Fruit fly (Drosophila melanogaster) whole organism, prepupa: ENCODE data around the gene dpr19.

Source experiments
- CG10669 ChIP-seq: fragments of 200-800 bp; sonication (Bioruptor generic); optimal IDR thresholded peaks from 3 replicates; lab custom pipeline; 2018; ENCODE audit warnings: missing biosample characterization, mild to moderate bottlenecking, missing genetic modification characterization, moderate library complexity
- CG11294 ChIP-seq: fragments of 200-800 bp; sonication (Bioruptor generic); IDR thresholded peaks from 2 replicates; pipeline ENCODE4 v1.3.6; 2022; ENCODE audit warnings: missing biosample characterization, missing genetic modification characterization
- CG11762 ChIP-seq: fragments of 200-800 bp; sonication (Bioruptor generic); optimal IDR thresholded peaks from 3 replicates; lab custom pipeline; 2016; ENCODE audit warnings: missing biosample characterization, missing genetic modification characterization; ENCODE audit not compliant: insufficient read depth
- CG11902 ChIP-seq: fragments of 200-800 bp; sonication (Bioruptor generic); optimal IDR thresholded peaks from 3 replicates; lab custom pipeline; 2016; ENCODE audit warnings: missing biosample characterization, missing genetic modification characterization
- CG15336 ChIP-seq: fragments of 200-800 bp; sonication (Bioruptor generic); IDR thresholded peaks from 2 replicates; pipeline ENCODE4 v1.3.6; 2022; ENCODE audit warnings: missing biosample characterization, missing genetic modification characterization
- CG1621 ChIP-seq: fragments of 200-800 bp; sonication (Bioruptor generic); optimal IDR thresholded peaks from 3 replicates; lab custom pipeline; 2018; ENCODE audit warnings: missing biosample characterization, mild to moderate bottlenecking, missing genetic modification characterization
- CG16779 ChIP-seq: fragments of 200-800 bp; sonication (Bioruptor generic); optimal IDR thresholded peaks from 3 replicates; lab custom pipeline; 2017; ENCODE audit warnings: missing biosample characterization, mild to moderate bottlenecking, missing genetic modification characterization
- CG3032 ChIP-seq: fragments of 200-800 bp; optimal IDR thresholded peaks from 2 replicates; lab custom pipeline; 2019; ENCODE audit warnings: missing biosample characterization, mild to moderate bottlenecking, missing genetic modification characterization, moderate library complexity
- CG31627 ChIP-seq: fragments of 200-800 bp; sonication (Bioruptor generic); optimal IDR thresholded peaks from 3 replicates; lab custom pipeline; 2016; ENCODE audit warnings: missing biosample characterization, missing genetic modification characterization
- CG32006 ChIP-seq: fragments of 200-800 bp; sonication (Bioruptor generic); optimal IDR thresholded peaks from 3 replicates; lab custom pipeline; 2017; ENCODE audit warnings: missing biosample characterization, mild to moderate bottlenecking, missing genetic modification characterization
- CG6276 ChIP-seq: fragments of 200-800 bp; sonication (Bioruptor generic); optimal IDR thresholded peaks from 2 replicates; lab custom pipeline; 2017; ENCODE audit warnings: missing biosample characterization, mild to moderate bottlenecking, missing genetic modification characterization
- CG6792 ChIP-seq: fragments of 200-800 bp; sonication (Bioruptor generic); optimal IDR thresholded peaks from 3 replicates; lab custom pipeline; 2016; ENCODE audit warnings: missing biosample characterization, missing genetic modification characterization
- CG6808 ChIP-seq: fragments of 200-800 bp; sonication (Bioruptor generic); optimal IDR thresholded peaks from 3 replicates; lab custom pipeline; 2017; ENCODE audit warnings: missing biosample characterization, missing genetic modification characterization, mild to moderate bottlenecking, moderate library complexity, missing genetic modification reagents
- CG7368 ChIP-seq: fragments of 200-800 bp; sonication (Bioruptor generic); optimal IDR thresholded peaks from 3 replicates; lab custom pipeline; 2016; ENCODE audit warnings: missing biosample characterization, missing genetic modification characterization
- CG8319 ChIP-seq: fragments of 200-800 bp; sonication (Bioruptor generic); optimal IDR thresholded peaks from 3 replicates; lab custom pipeline; 2016; ENCODE audit warnings: missing biosample characterization, missing genetic modification characterization
- CG9139 ChIP-seq: fragments of 200-800 bp; sonication (Bioruptor generic); optimal IDR thresholded peaks from 3 replicates; lab custom pipeline; 2017; ENCODE audit warnings: missing biosample characterization, mild to moderate bottlenecking, missing genetic modification characterization
- Eip75B ChIP-seq: fragments of 200-800 bp; sonication (Bioruptor generic); optimal IDR thresholded peaks from 3 replicates; lab custom pipeline; 2016; ENCODE audit warnings: missing biosample characterization, missing genetic modification characterization
- Eip78C ChIP-seq: fragments of 200-800 bp; sonication (Bioruptor generic); peaks from one replicate; lab custom pipeline; 2016; ENCODE audit warnings: missing biosample characterization, missing genetic modification characterization
- Eip93F ChIP-seq: fragments of 200-800 bp; sonication (Bioruptor generic); optimal IDR thresholded peaks from 2 replicates; lab custom pipeline; 2016; ENCODE audit warnings: missing biosample characterization, mild to moderate bottlenecking, missing genetic modification characterization
- Ets21C ChIP-seq: fragments of 200-800 bp; sonication (Bioruptor generic); optimal IDR thresholded peaks from 3 replicates; lab custom pipeline; 2016; ENCODE audit warnings: missing biosample characterization, missing genetic modification characterization
- Ets96B ChIP-seq: fragments of 200-800 bp; optimal IDR thresholded peaks from 2 replicates; lab custom pipeline; 2019; ENCODE audit warnings: missing biosample characterization, mild to moderate bottlenecking, missing genetic modification characterization, moderate library complexity
- Hr38 ChIP-seq: sonication (Bioruptor generic); optimal IDR thresholded peaks from 2 replicates; lab custom pipeline; 2016; ENCODE audit warnings: missing biosample characterization, missing genetic modification characterization
- Hr39 ChIP-seq: fragments of 200-800 bp; sonication (Bioruptor generic); optimal IDR thresholded peaks from 2 replicates; lab custom pipeline; 2016; ENCODE audit warnings: missing biosample characterization, missing genetic modification characterization
- Hr4 ChIP-seq: fragments of 200-800 bp; sonication (Bioruptor generic); optimal IDR thresholded peaks from 3 replicates; lab custom pipeline; 2016; ENCODE audit warnings: missing biosample characterization, missing genetic modification characterization
- Lpt ChIP-seq: fragments of 200-800 bp; sonication (Bioruptor generic); optimal IDR thresholded peaks from 3 replicates; lab custom pipeline; 2016; ENCODE audit warnings: missing biosample characterization, missing genetic modification characterization
- Met ChIP-seq: fragments of 200-800 bp; sonication (Bioruptor generic); optimal IDR thresholded peaks from 3 replicates; lab custom pipeline; 2016; ENCODE audit warnings: missing biosample characterization, missing genetic modification characterization
- OdsH ChIP-seq: fragments of 200-800 bp; sonication (Bioruptor generic); optimal IDR thresholded peaks from 3 replicates; lab custom pipeline; 2016; ENCODE audit warnings: missing biosample characterization, missing genetic modification characterization
- Smox ChIP-seq: fragments of 200-800 bp; sonication (Bioruptor generic); optimal IDR thresholded peaks from 3 replicates; lab custom pipeline; 2016; ENCODE audit warnings: missing biosample characterization, missing genetic modification characterization
- Sox102F ChIP-seq: fragments of 200-800 bp; sonication (Bioruptor generic); optimal IDR thresholded peaks from 2 replicates; lab custom pipeline; 2016; ENCODE audit warnings: missing biosample characterization, mild to moderate bottlenecking, missing genetic modification characterization
- Sox14 ChIP-seq: fragments of 200-800 bp; sonication (Bioruptor generic); optimal IDR thresholded peaks from 3 replicates; lab custom pipeline; 2016; ENCODE audit warnings: missing biosample characterization, missing genetic modification characterization
- Sox15 ChIP-seq: fragments of 200-800 bp; sonication (Bioruptor generic); optimal IDR thresholded peaks from 3 replicates; lab custom pipeline; 2016; ENCODE audit warnings: missing biosample characterization, missing genetic modification characterization
- acj6 ChIP-seq: fragments of 200-800 bp; sonication (Bioruptor generic); optimal IDR thresholded peaks from 3 replicates; lab custom pipeline; 2016; ENCODE audit warnings: missing biosample characterization, missing genetic modification characterization
- cyc ChIP-seq: fragments of 200-800 bp; sonication (Bioruptor generic); optimal IDR thresholded peaks from 3 replicates; lab custom pipeline; 2016; ENCODE audit warnings: missing biosample characterization, missing genetic modification characterization
- dac ChIP-seq: fragments of 200-800 bp; sonication (Bioruptor generic); optimal IDR thresholded peaks from 2 replicates; lab custom pipeline; 2017; ENCODE audit warnings: missing biosample characterization, mild to moderate bottlenecking, missing genetic modification characterization
- dsx ChIP-seq: fragments of 200-800 bp; optimal IDR thresholded peaks from 3 replicates; lab custom pipeline; 2019; ENCODE audit warnings: missing biosample characterization, mild to moderate bottlenecking, missing genetic modification characterization, moderate library complexity; ENCODE audit not compliant: poor library complexity, severe bottlenecking
- eg ChIP-seq: fragments of 200-800 bp; sonication (Bioruptor generic); IDR thresholded peaks from 3 replicates; pipeline ENCODE4 v1.3.6; 2022; ENCODE audit warnings: missing biosample characterization, missing genetic modification characterization
- esn ChIP-seq: fragments of 200-800 bp; sonication (Bioruptor generic); optimal IDR thresholded peaks from 2 replicates; lab custom pipeline; 2016; ENCODE audit warnings: missing biosample characterization, mild to moderate bottlenecking, missing genetic modification characterization, moderate library complexity
- fkh ChIP-seq: fragments of 200-800 bp; sonication (Bioruptor generic); optimal IDR thresholded peaks from 3 replicates; lab custom pipeline; 2017; ENCODE audit warnings: missing biosample characterization, mild to moderate bottlenecking, missing genetic modification characterization, moderate library complexity
- lz ChIP-seq: fragments of 200-800 bp; sonication (Bioruptor generic); optimal IDR thresholded peaks from 3 replicates; lab custom pipeline; 2016; ENCODE audit warnings: missing biosample characterization, missing genetic modification characterization
- spab ChIP-seq: fragments of 200-800 bp; sonication (Bioruptor generic); optimal IDR thresholded peaks from 2 replicates; lab custom pipeline; 2017; ENCODE audit warnings: missing biosample characterization, mild to moderate bottlenecking, missing genetic modification characterization, missing genetic modification reagents
- ss ChIP-seq, 2 experiments: fragments of 200-800 bp; sonication (Bioruptor generic); optimal IDR thresholded peaks; 2 replicates in 1 of 2; 3 replicates in 1 of 2; lab custom pipeline; 2017 to 2018; ENCODE audit warnings: mild to moderate bottlenecking in 2 of 2, missing biosample characterization in 2 of 2, missing genetic modification characterization in 2 of 2, moderate library complexity in 1 of 2
- vri ChIP-seq: fragments of 200-800 bp; sonication (Bioruptor generic); optimal IDR thresholded peaks from 3 replicates; lab custom pipeline; 2016; ENCODE audit warnings: missing biosample characterization, mild to moderate bottlenecking, missing genetic modification characterization

dpr19 gene

DNA sequence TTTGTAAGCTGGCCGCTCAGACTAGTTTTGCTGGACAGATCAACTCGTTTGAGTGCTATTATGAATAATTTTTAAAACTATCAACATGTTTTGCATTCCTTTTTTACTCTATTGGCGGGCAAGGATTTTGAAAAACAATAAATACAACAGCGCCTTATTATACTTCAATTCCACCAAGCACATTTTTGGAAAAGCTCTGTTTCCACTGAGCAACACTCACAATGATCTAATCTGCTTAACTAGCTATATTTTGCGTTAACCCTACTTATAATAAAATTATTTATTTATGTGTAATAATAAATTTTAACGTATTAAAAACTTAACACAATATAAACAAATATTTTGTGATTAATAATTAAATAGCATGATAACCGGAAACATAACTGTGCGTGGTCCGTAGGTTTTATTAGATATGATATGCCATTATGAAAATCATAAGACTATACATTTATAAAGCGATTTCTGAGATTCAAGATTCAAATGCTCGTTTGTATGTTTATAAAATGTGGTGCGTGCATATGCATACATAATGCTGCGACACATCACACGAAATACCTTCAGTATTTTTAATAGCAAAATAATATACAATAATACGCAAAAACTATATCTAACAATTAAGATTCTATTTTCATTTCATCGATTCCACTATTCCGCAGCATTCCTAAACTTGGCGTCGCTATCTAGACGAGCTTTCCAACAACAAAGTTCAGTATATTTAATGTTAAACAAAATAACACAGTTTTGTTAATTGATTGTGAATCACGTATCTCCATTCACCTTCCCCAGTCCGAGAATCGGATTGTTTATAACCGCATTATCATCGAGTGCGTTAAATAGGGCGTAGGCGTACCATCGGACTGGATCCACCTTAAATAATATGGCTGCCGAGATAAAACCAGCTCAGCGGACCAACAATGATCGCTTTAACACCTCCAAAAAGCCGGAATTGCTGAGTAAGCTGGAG, 47.0 kb downstream of the dpr19 start, which contains the start of the genes pie and Wdfy2:
pie (minus strand) TSS at position 138 of the 964 bp plus-strand sequence.
Wdfy2 (plus strand) TSS at position 649 of the 964 bp plus-strand sequence.
- TF ChIP-seq eg (no peak), cyc (peak; percentile 6), CG16779 (no peak), CG3032 (tag; lab: Kevin White, UChicago) (peak; percentile 21)

DNA sequence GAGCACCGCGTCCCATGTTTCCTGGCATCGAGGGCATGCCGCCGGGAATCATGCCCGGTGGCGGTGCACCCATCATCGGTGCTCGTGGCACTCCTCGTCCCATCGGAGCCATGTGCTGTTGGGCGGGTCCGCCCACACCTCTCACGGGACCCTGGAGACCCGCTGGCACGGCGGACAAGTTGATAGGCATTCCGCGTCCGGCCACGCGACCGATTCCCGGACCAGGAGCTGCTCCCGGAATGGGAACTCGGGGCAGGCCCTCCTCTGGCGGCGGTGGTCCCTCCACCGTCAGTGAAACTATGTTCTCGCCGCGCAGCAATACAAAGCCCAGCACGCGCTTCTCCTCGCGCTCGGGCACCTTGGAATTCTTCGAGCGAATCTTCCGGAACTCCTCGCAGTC, 49.6 kb downstream of the dpr19 start:
- TF ChIP-seq eg, result no peak
- no peak for TF ChIP-seq CG7368
- TF ChIP-seq CG8319 (GFP tag; lab: Kevin White, UChicago), result no peak

DNA sequence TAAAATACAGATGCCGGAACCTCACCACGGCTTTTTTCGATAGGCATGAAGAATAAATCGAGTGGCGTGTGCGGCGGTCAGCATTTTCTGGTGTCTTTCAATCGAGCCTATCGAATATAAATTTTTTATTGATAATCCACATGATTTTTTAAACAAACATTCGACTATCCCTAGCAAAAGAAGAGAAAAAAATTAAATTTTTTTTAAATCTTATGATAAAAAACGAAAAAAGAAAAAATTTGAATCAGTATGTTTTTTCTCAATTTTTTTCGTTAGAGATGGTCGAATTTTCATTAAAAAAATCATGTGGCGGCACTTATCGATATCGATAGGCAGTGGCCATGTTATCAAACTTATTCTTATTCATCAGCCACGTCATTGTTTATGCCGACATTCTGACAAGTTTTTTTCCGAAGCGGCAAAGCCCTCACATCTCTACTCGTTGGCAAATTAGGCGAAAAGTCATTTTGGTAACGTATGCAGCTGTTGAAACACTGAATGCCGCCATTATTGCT, 50.6 kb downstream of the dpr19 start, which contains the start of the genes SmB and KdelR:
SmB (minus strand) TSS at position 94 of the 515 bp plus-strand sequence.
KdelR (plus strand) TSS at position 354 of the 515 bp plus-strand sequence.
- TF ChIP-seq CG1621 (tag; lab: Kevin White, UChicago) (peak; percentile 39), eg (no peak), CG3032 (tag; lab: Kevin White, UChicago) (peak; percentile 13), fkh (GFP tag; lab: Kevin White, UChicago) (peak; percentile 81), esn (GFP tag; lab: Kevin White, UChicago) (peak; percentile 49), lz (GFP tag; lab: Kevin White, UChicago) (peak; percentile 34), Sox102F (GFP tag; lab: Kevin White, UChicago) (no peak), Eip78C (GFP tag; lab: Kevin White, UChicago) (peak; percentile 26), Smox (GFP tag; lab: Kevin White, UChicago) (no peak)
- TF ChIP-seq, all 60 proteins: peak for 6

DNA sequence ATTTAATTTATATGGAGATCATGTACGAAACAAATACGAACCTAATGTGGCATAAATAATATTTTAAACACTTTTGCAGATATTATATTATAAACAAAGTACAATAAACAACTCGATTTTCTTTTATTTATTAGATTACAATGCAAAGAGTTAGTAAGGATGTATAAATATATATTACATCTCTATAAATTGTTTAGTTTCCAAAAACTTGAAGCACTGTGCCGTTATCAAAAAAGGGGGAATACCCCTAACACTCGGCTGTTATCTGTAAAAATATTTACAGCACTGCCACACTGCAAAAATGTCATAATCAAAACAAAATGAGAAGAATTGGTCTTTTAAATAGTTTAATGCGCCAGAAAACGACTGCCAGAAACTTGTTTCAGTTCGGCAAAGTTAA, 52.6 kb downstream of the dpr19 start, which contains the start of gene CG5188:
CG5188 (plus strand) TSS at position 302 of the 400 bp plus-strand sequence.
- TF ChIP-seq CG15336 (GFP tag; lab: Robert Waterston, UW) (peak; percentile 69), CG6792 (GFP tag; lab: Kevin White, UChicago) (peak; percentile 35), OdsH (GFP tag; lab: Kevin White, UChicago) (peak; percentile 51), Hr38 (no peak), Lpt (GFP tag; lab: Kevin White, UChicago) (peak; percentile 4), CG6808 (GFP tag; lab: Kevin White, UChicago) (no peak), vri (no peak), acj6 (GFP tag; lab: Kevin White, UChicago) (peak; percentile 37), Smox (GFP tag; lab: Kevin White, UChicago) (no peak), CG10669 (GFP tag; lab: Kevin White, UChicago) (no peak), CG9139 (no peak), CG32006 (GFP tag; lab: Kevin White, UChicago) (no peak), CG11902 (GFP tag; lab: Kevin White, UChicago) (no peak), Sox102F (GFP tag; lab: Kevin White, UChicago) (no peak), dsx (no peak), Ets21C (GFP tag; lab: Kevin White, UChicago) (no peak), Sox15 (GFP tag; lab: Kevin White, UChicago) (peak; percentile 7), esn (GFP tag; lab: Kevin White, UChicago) (peak; percentile 64), CG1621 (tag; lab: Kevin White, UChicago) (no peak), Ets96B (peak; percentile 49), CG6276 (no peak), CG31627 (GFP tag; lab: Kevin White, UChicago) (peak; percentile 16), CG11294 (GFP tag; lab: Robert Waterston, UW) (no peak), CG3032 (tag; lab: Kevin White, UChicago) (peak; percentile 52), Hr39 (GFP tag; lab: Kevin White, UChicago) (peak; percentile 15), Eip75B (no peak), Met (GFP tag; lab: Kevin White, UChicago) (no peak), Sox14 (GFP tag; lab: Kevin White, UChicago) (peak; percentile 22), Eip93F (GFP tag; lab: Kevin White, UChicago) (no peak), spab (GFP tag; lab: Kevin White, UChicago) (no peak), ss (GFP tag; optimal IDR thresholded peaks at IDR 0.05; lab: Kevin White, UChicago) (peak in 1 of 2 experiments; percentile 1), Eip78C (GFP tag; lab: Kevin White, UChicago) (peak; percentile 82), dac (GFP tag; lab: Kevin White, UChicago) (no peak), CG11762 (GFP tag; lab: Kevin White, UChicago) (peak; percentile 35), Hr4 (GFP tag; lab: Kevin White, UChicago) (no peak)
